Worm (Caenorhabditis elegans) whole organism, L3 larva: Measurements from ENCODE around the gene nhr-91.

Experiments used
- aly-2 ChIP-seq: fragments of 150-350 bp; optimal IDR thresholded peaks from 2 replicates; lab custom pipeline; 2014; ENCODE audit warnings: missing biosample characterization, missing genetic modification characterization
- ama-1 ChIP-seq: fragments of 150-350 bp; optimal IDR thresholded peaks from 2 replicates; lab custom pipeline; 2018
- ceh-16 ChIP-seq: sonication (generic microtip); optimal IDR thresholded peaks from 2 replicates; lab custom pipeline; 2017; ENCODE audit warnings: missing biosample characterization, missing genetic modification characterization
- ceh-82 ChIP-seq: fragments of 150-350 bp; optimal IDR thresholded peaks from 2 replicates; lab custom pipeline; 2014; ENCODE audit warnings: missing biosample characterization, missing genetic modification characterization
- daf-12 ChIP-seq: fragments of 150-350 bp; optimal IDR thresholded peaks from 2 replicates; lab custom pipeline; 2014; ENCODE audit warnings: missing biosample characterization, missing genetic modification reagents, missing genetic modification characterization
- egl-27 ChIP-seq: sonication (generic microtip); optimal IDR thresholded peaks from 4 replicates; lab custom pipeline; 2017; ENCODE audit warnings: missing biosample characterization, missing genetic modification reagents, missing genetic modification characterization
- elt-1 ChIP-seq: fragments of 150-350 bp; optimal IDR thresholded peaks from 2 replicates; lab custom pipeline; 2014; ENCODE audit warnings: missing biosample characterization, missing genetic modification characterization
- elt-3 ChIP-seq, 3 experiments: fragments of 150-350 bp in 1 of 3; sonication (generic microtip) in 2 of 3; optimal IDR thresholded peaks; 2 replicates in 2 of 3; 4 replicates in 1 of 3; lab custom pipeline; 2014 to 2017; ENCODE audit warnings: missing biosample characterization in 3 of 3, missing genetic modification characterization in 3 of 3
- eor-1 ChIP-seq, 2 experiments: fragments of 150-350 bp; optimal IDR thresholded peaks; 2 replicates each; lab custom pipeline; 2014 to 2018; ENCODE audit warnings: missing biosample characterization in 2 of 2, missing genetic modification characterization in 2 of 2
- fkh-10 ChIP-seq: sonication (generic microtip); optimal IDR thresholded peaks from 2 replicates; lab custom pipeline; 2017; ENCODE audit warnings: missing biosample characterization, missing genetic modification reagents, missing genetic modification characterization
- fkh-2 ChIP-seq: fragments of 150-350 bp; optimal IDR thresholded peaks from 2 replicates; lab custom pipeline; 2014; ENCODE audit warnings: missing biosample characterization, missing genetic modification reagents, missing genetic modification characterization
- fos-1 ChIP-seq: fragments of 150-350 bp; optimal IDR thresholded peaks from 2 replicates; lab custom pipeline; 2014; ENCODE audit warnings: missing biosample characterization, missing genetic modification characterization
- hmg-11 ChIP-seq: sonication (generic microtip); optimal IDR thresholded peaks from 2 replicates; lab custom pipeline; 2016; ENCODE audit warnings: missing genetic modification characterization, missing compliant biosample characterization
- jun-1 ChIP-seq: fragments of 150-350 bp; optimal IDR thresholded peaks from 2 replicates; lab custom pipeline; 2014; ENCODE audit warnings: missing biosample characterization, missing genetic modification reagents, missing genetic modification characterization
- lin-15B ChIP-seq: fragments of 150-350 bp; optimal IDR thresholded peaks from 2 replicates; lab custom pipeline; 2014; ENCODE audit warnings: missing biosample characterization, missing genetic modification characterization
- lin-39 ChIP-seq: fragments of 150-350 bp; optimal IDR thresholded peaks from 2 replicates; lab custom pipeline; 2018; ENCODE audit warnings: missing biosample characterization, missing genetic modification reagents, missing genetic modification characterization
- lsy-12 ChIP-seq: sonication (generic microtip); optimal IDR thresholded peaks from 2 replicates; lab custom pipeline; 2016; ENCODE audit warnings: mild to moderate bottlenecking, missing genetic modification characterization, missing compliant biosample characterization
- mdl-1 ChIP-seq: fragments of 150-350 bp; optimal IDR thresholded peaks from 2 replicates; lab custom pipeline; 2014; ENCODE audit warnings: missing biosample characterization, missing genetic modification characterization
- mml-1 ChIP-seq: fragments of 150-350 bp; sonication (generic microtip); optimal IDR thresholded peaks from 3 replicates; lab custom pipeline; 2014; ENCODE audit warnings: missing biosample characterization, missing genetic modification characterization
- nfya-1 ChIP-seq: sonication (generic microtip); optimal IDR thresholded peaks from 2 replicates; lab custom pipeline; 2017; ENCODE audit warnings: missing genetic modification characterization, mild to moderate bottlenecking, missing compliant biosample characterization, antibody characterized with exemption, moderate library complexity; ENCODE audit not compliant: insufficient read depth
- nhr-11 ChIP-seq: fragments of 150-350 bp; optimal IDR thresholded peaks from 2 replicates; lab custom pipeline; 2014; ENCODE audit warnings: missing biosample characterization, missing genetic modification characterization
- nhr-12 ChIP-seq: fragments of 150-350 bp; optimal IDR thresholded peaks from 2 replicates; lab custom pipeline; 2014; ENCODE audit warnings: missing biosample characterization, missing genetic modification characterization
- nhr-23 ChIP-seq: fragments of 150-350 bp; optimal IDR thresholded peaks from 2 replicates; lab custom pipeline; 2014; ENCODE audit warnings: missing biosample characterization, missing genetic modification reagents, missing genetic modification characterization
- nhr-237 ChIP-seq: fragments of 150-350 bp; optimal IDR thresholded peaks from 2 replicates; lab custom pipeline; 2014; ENCODE audit warnings: missing biosample characterization, missing genetic modification characterization
- nhr-25 ChIP-seq: sonication (generic microtip); optimal IDR thresholded peaks from 2 replicates; lab custom pipeline; 2017; ENCODE audit warnings: missing biosample characterization, missing genetic modification characterization
- nhr-43 ChIP-seq: sonication (generic microtip); optimal IDR thresholded peaks from 2 replicates; lab custom pipeline; 2016; ENCODE audit warnings: mild to moderate bottlenecking, missing genetic modification characterization, missing compliant biosample characterization; ENCODE audit not compliant: poor library complexity, severe bottlenecking
- nhr-67 ChIP-seq: fragments of 150-350 bp; optimal IDR thresholded peaks from 2 replicates; lab custom pipeline; 2014; ENCODE audit warnings: missing biosample characterization, missing genetic modification characterization
- nhr-77 ChIP-seq: fragments of 150-350 bp; optimal IDR thresholded peaks from 2 replicates; lab custom pipeline; 2014; ENCODE audit warnings: missing biosample characterization, missing genetic modification characterization
- pqm-1 ChIP-seq: fragments of 150-350 bp; optimal IDR thresholded peaks from 2 replicates; lab custom pipeline; 2017; ENCODE audit warnings: missing biosample characterization, missing genetic modification characterization, inconsistent platforms
- tbx-2 ChIP-seq: sonication (generic microtip); optimal IDR thresholded peaks from 2 replicates; lab custom pipeline; 2016; ENCODE audit warnings: mild to moderate bottlenecking, missing genetic modification characterization, missing compliant biosample characterization
- ztf-11 ChIP-seq: fragments of 150-350 bp; optimal IDR thresholded peaks from 2 replicates; lab custom pipeline; 2014; ENCODE audit warnings: missing biosample characterization, missing genetic modification characterization

Gene nhr-91

DNA sequence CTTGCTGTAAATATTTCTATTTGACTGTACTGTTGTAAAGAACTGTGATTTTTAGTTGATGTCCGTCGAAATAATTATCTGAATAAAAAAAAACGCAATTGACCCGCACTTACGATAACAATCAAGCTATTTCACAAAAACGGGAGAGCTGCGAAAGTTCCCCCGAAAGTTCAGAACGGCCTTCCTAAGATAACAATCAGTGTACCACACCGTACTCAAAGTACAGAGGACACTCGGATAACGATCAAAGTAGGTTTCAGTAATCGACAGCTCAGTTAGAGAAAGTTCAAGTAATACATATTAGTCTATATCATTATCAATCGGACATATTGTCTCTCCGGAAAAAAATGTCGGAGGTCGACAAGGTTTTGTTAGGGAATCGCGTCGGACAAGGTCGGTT is 1.8 kb downstream of the nhr-91 start:
- TF ChIP-seq elt-1 (tag; lab: Kevin White, UChicago) (peak; percentile 89), nhr-25 (tag; lab: Kevin White, UChicago) (peak; percentile 44), nhr-23 (tag; lab: Kevin White, UChicago) (peak; percentile 34), lsy-12 (tag; lab: Kevin White, UChicago) (peak; percentile 28), daf-12 (no peak)

DNA sequence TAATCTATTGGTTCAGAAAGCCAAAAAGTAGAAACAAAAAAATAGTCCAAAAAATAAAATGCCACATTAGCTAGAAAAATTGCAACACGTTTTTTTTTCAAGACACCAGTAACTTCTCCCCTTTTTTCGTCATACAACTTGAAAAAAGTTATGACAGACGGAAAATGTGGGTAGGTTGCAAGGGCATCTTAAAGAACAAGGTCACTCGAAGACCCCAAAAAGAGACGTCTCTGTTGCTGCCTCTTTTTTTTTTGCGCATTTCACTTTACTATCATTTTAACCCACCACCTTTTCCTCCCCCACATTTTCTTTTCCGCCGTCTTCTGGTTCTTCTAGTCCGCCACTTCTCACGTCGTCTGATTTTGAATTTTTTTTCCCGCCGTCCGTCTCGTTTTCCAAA is 2.9 kb downstream of the nhr-91 start:
- TF ChIP-seq nhr-77, result no peak
- no peak for TF ChIP-seq egl-27 (tag; lab: Kevin White, UChicago)
- TF ChIP-seq nhr-12 (tag; lab: Kevin White, UChicago), result no peak
- TF ChIP-seq pqm-1 (tag; lab: Kevin White, UChicago), result no peak
- no peak for TF ChIP-seq ama-1 (lab: Kevin White, UChicago)
- TF ChIP-seq nhr-23 (tag; lab: Kevin White, UChicago), result peak; percentile 11
- peak; percentile 23 for TF ChIP-seq lsy-12 (tag; lab: Kevin White, UChicago)
- TF ChIP-seq elt-3 (tag; optimal IDR thresholded peaks at IDR 0.05; lab: Kevin White, UChicago), result no peak
- TF ChIP-seq ceh-16 (tag; lab: Kevin White, UChicago), result no peak
- peak; percentile 23 for TF ChIP-seq nhr-43 (tag; lab: Kevin White, UChicago)
- no peak for TF ChIP-seq fos-1
- no peak for TF ChIP-seq nhr-67 (tag; lab: Kevin White, UChicago)
- no peak for TF ChIP-seq ztf-11
- TF ChIP-seq eor-1 (tag; optimal IDR thresholded peaks at IDR 0.05; lab: Kevin White, UChicago), result no peak
- peak; percentile 58 for TF ChIP-seq nhr-25 (tag; lab: Kevin White, UChicago)

ce11 chrX:15312681-15313080 is 3.5 kb downstream of the nhr-91 start:
- no peak for TF ChIP-seq ama-1 (lab: Kevin White, UChicago)
- TF ChIP-seq nhr-43 (tag; lab: Kevin White, UChicago), result no peak
- no peak for TF ChIP-seq jun-1
- peak; percentile 87 for TF ChIP-seq nhr-25 (tag; lab: Kevin White, UChicago)
- TF ChIP-seq aly-2 (tag; lab: Kevin White, UChicago), result no peak

DNA sequence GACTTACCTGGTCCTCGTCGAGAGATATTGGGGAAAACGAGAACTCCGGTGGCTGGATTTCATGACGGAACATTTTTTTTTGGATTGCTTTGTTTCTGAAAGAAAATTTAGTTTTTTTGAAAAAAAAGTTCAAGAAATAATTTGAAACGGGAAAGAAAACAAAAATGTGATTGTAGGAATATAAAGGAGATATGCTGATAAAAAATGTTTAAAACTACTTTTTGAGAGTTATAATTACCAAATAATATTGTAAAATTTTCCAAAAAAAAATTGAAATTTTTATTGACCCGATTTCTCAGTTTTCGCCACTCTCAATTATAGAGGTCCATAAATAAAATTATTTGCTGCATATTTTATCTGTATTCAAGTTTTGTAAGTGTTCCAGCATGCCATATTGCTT is 8.0 kb downstream of the nhr-91 start, which contains the start of gene glb-28:
Gene glb-28 (minus strand): TSS at position 101 of the 400 bp plus-strand sequence.
- TF ChIP-seq nhr-43 (tag; lab: Kevin White, UChicago) (no peak), mdl-1 (tag; lab: Kevin White, UChicago) (no peak), lsy-12 (tag; lab: Kevin White, UChicago) (no peak), nhr-11 (tag; lab: Kevin White, UChicago) (no peak), hmg-11 (no peak), ceh-16 (tag; lab: Kevin White, UChicago) (no peak), nfya-1 (no peak)

DNA sequence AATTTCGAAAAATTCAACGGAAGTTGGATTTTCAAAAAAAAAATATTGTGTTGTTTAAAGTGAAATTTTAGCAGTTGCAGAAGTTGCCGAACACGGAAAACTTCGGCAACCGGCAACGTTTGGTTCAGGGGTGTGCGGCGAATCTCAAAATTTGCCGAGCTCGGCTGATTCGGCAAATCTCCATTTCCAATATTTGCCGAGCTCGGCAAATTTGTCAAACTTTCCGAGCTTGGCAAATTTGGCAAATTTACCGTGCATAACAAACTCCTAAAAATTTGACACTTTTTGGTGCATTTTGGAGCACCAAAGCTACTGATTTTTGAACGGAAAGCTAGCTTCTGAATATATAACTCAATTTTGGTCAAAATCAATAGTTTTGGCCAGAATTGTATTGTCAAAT is 12.0 kb downstream of the nhr-91 start:
- TF ChIP-seq ceh-82 (tag; lab: Kevin White, UChicago) (no peak), ceh-16 (tag; lab: Kevin White, UChicago) (no peak), nhr-237 (tag; lab: Kevin White, UChicago) (no peak), nfya-1 (no peak), mdl-1 (tag; lab: Kevin White, UChicago) (no peak), pqm-1 (tag; lab: Kevin White, UChicago) (no peak), elt-1 (tag; lab: Kevin White, UChicago) (no peak), lin-39 (no peak), fkh-10 (no peak)

ce11 chrX:15321791-15322190 is 12.6 kb downstream of the nhr-91 start:
- TF ChIP-seq hmg-11 (no peak), ceh-16 (tag; lab: Kevin White, UChicago) (no peak), jun-1 (no peak), fkh-2 (tag; lab: Kevin White, UChicago) (no peak), nhr-25 (tag; lab: Kevin White, UChicago) (no peak), ztf-11 (no peak), tbx-2 (tag; lab: Kevin White, UChicago) (no peak), lin-39 (no peak), lin-15B (no peak), mml-1 (tag; lab: Kevin White, UChicago) (no peak), mdl-1 (tag; lab: Kevin White, UChicago) (no peak), ceh-82 (tag; lab: Kevin White, UChicago) (no peak)
- TF ChIP-seq, all 47 proteins: peak for 0
